Worm (Caenorhabditis elegans) whole organism, L4 larva: ENCODE results near the gene C05G5.7.

Experiments
- D1046.2 ChIP-seq: fragments of 200-800 bp; sonication (Bioruptor generic); IDR thresholded peaks from 2 replicates; pipeline ENCODE4 v1.3.6; 2022; ENCODE audit warnings: missing genetic modification characterization, missing compliant biosample characterization
- F10B5.3 ChIP-seq: sonication (generic microtip); optimal IDR thresholded peaks from 2 replicates; lab custom pipeline; 2016; ENCODE audit warnings: mild to moderate bottlenecking, missing genetic modification characterization, missing compliant biosample characterization
- F37D6.2 ChIP-seq: sonication (generic microtip); optimal IDR thresholded peaks from 2 replicates; lab custom pipeline; 2016; ENCODE audit warnings: mild to moderate bottlenecking, missing genetic modification characterization, missing compliant biosample characterization
- T26A8.4 ChIP-seq: fragments of 200-800 bp; sonication (Bioruptor generic); IDR thresholded peaks from 2 replicates; pipeline ENCODE4 v1.3.6; 2022; ENCODE audit warnings: missing genetic modification characterization, missing compliant biosample characterization
- Y48G9A.11 ChIP-seq: fragments of 200-800 bp; sonication (Bioruptor generic); IDR thresholded peaks from 2 replicates; pipeline ENCODE4 v1.3.6; 2022; ENCODE audit warnings: missing genetic modification reagents, missing genetic modification characterization, missing compliant biosample characterization
- Y5F2A.4 ChIP-seq: fragments of 200-800 bp; sonication (Bioruptor generic); optimal IDR thresholded peaks from 2 replicates; lab custom pipeline; 2018; ENCODE audit warnings: mild to moderate bottlenecking, missing genetic modification characterization, missing compliant biosample characterization
- ZK337.2 ChIP-seq: fragments of 200-800 bp; sonication (Bioruptor generic); IDR thresholded peaks from 2 replicates; pipeline ENCODE4 v1.3.6; 2022; ENCODE audit warnings: missing genetic modification reagents, missing genetic modification characterization, missing compliant biosample characterization
- aha-1 ChIP-seq: fragments of 150-350 bp; peaks from one replicate; lab custom pipeline; 2014; ENCODE audit warnings: missing biosample characterization, missing genetic modification characterization
- ama-1 ChIP-seq: fragments of 150-350 bp; optimal IDR thresholded peaks from 2 replicates; lab custom pipeline; 2014; ENCODE audit warnings: inconsistent platforms, mixed read lengths
- arid-1 ChIP-seq: fragments of 200-800 bp; sonication (Bioruptor generic); conservative IDR thresholded peaks from 2 replicates; pipeline ENCODE4 v1.3.6; 2022; ENCODE audit warnings: missing genetic modification reagents, missing genetic modification characterization, missing compliant biosample characterization
- ceh-62 ChIP-seq: sonication (generic microtip); optimal IDR thresholded peaks from 2 replicates; lab custom pipeline; 2017; ENCODE audit warnings: missing biosample characterization, missing genetic modification characterization
- ces-1 ChIP-seq: fragments of 150-350 bp; sonication (generic microtip); optimal IDR thresholded peaks from 4 replicates; lab custom pipeline; 2014; ENCODE audit warnings: missing biosample characterization, missing genetic modification reagents, missing genetic modification characterization
- ctbp-1 ChIP-seq: fragments of 200-800 bp; sonication (Bioruptor generic); IDR thresholded peaks from 2 replicates; pipeline ENCODE4 v1.3.6; 2022; ENCODE audit warnings: missing genetic modification reagents, missing genetic modification characterization, missing compliant biosample characterization
- daf-12 ChIP-seq: fragments of 150-350 bp; optimal IDR thresholded peaks from 2 replicates; lab custom pipeline; 2014; ENCODE audit warnings: missing biosample characterization, missing genetic modification reagents, missing genetic modification characterization
- daf-19 ChIP-seq: fragments of 200-800 bp; sonication (Bioruptor generic); conservative IDR thresholded peaks from 2 replicates; pipeline ENCODE4 v1.3.6; 2022; ENCODE audit warnings: missing genetic modification characterization, missing compliant biosample characterization
- dpl-1 ChIP-seq: fragments of 150-350 bp; optimal IDR thresholded peaks from 2 replicates; lab custom pipeline; 2014; ENCODE audit warnings: missing biosample characterization, missing genetic modification reagents, missing genetic modification characterization
- dve-1 ChIP-seq: sonication (generic microtip); optimal IDR thresholded peaks from 2 replicates; lab custom pipeline; 2017; ENCODE audit warnings: antibody characterized with exemption, mild to moderate bottlenecking, missing genetic modification characterization, missing compliant biosample characterization; ENCODE audit not compliant: insufficient read depth
- egl-43 ChIP-seq: fragments of 200-800 bp; sonication (Bioruptor generic); IDR thresholded peaks from 2 replicates; pipeline ENCODE4 v1.3.6; 2022; ENCODE audit warnings: missing genetic modification reagents, missing genetic modification characterization, missing compliant biosample characterization
- fos-1 ChIP-seq: fragments of 150-350 bp; optimal IDR thresholded peaks from 2 replicates; lab custom pipeline; 2014; ENCODE audit warnings: missing biosample characterization, missing genetic modification characterization
- hif-1 ChIP-seq, 2 experiments: sonication (generic microtip); optimal IDR thresholded peaks; 2 replicates each; lab custom pipeline; 2016 to 2017; ENCODE audit warnings: missing compliant biosample characterization in 2 of 2, missing genetic modification characterization in 2 of 2, missing genetic modification reagents in 2 of 2, missing genotype in 2 of 2, mild to moderate bottlenecking in 1 of 2
- lin-29 ChIP-seq: fragments of 200-800 bp; sonication (Bioruptor generic); IDR thresholded peaks from 2 replicates; pipeline ENCODE4 v1.3.6; 2022; ENCODE audit warnings: missing genetic modification reagents, missing genetic modification characterization, missing compliant biosample characterization
- lin-39 ChIP-seq: fragments of 150-350 bp; optimal IDR thresholded peaks from 2 replicates; lab custom pipeline; 2014; ENCODE audit warnings: missing biosample characterization, missing genetic modification reagents, missing genetic modification characterization
- lsy-2 ChIP-seq, 2 experiments: fragments of 150-350 bp in 1 of 2; sonication (generic microtip) in 1 of 2; optimal IDR thresholded peaks; 2 replicates each; lab custom pipeline; 2014 to 2017; ENCODE audit warnings: missing biosample characterization in 2 of 2, missing genetic modification characterization in 2 of 2
- madf-5 ChIP-seq, 2 experiments: fragments of 200-800 bp; sonication (Bioruptor generic); IDR thresholded peaks; 2 replicates each; pipeline ENCODE4 v1.3.6; 2022; ENCODE audit warnings: missing compliant biosample characterization in 2 of 2, missing genetic modification characterization in 2 of 2
- mdt-29 ChIP-seq: fragments of 200-800 bp; sonication (Bioruptor generic); IDR thresholded peaks from 2 replicates; pipeline ENCODE4 v1.3.6; 2022; ENCODE audit warnings: missing genetic modification reagents, missing genetic modification characterization, missing compliant biosample characterization
- mep-1 ChIP-seq: fragments of 150-350 bp; sonication (generic microtip); optimal IDR thresholded peaks from 3 replicates; lab custom pipeline; 2014; ENCODE audit warnings: missing biosample characterization, missing genetic modification characterization
- mes-2 ChIP-seq: sonication (generic microtip); optimal IDR thresholded peaks from 2 replicates; lab custom pipeline; 2016; ENCODE audit warnings: missing genotype, mild to moderate bottlenecking, missing genetic modification characterization, missing compliant biosample characterization; ENCODE audit not compliant: poor library complexity, severe bottlenecking
- mxl-3 ChIP-seq: fragments of 200-800 bp; sonication (Bioruptor generic); optimal IDR thresholded peaks from 2 replicates; lab custom pipeline; 2018; ENCODE audit warnings: mild to moderate bottlenecking, missing genetic modification characterization, missing compliant biosample characterization
- nhr-102 ChIP-seq: sonication (generic microtip); optimal IDR thresholded peaks from 2 replicates; lab custom pipeline; 2016; ENCODE audit warnings: mild to moderate bottlenecking, missing genetic modification characterization, moderate library complexity, missing compliant biosample characterization
- nhr-111 ChIP-seq: fragments of 200-800 bp; sonication (Bioruptor generic); optimal IDR thresholded peaks from 2 replicates; lab custom pipeline; 2018; ENCODE audit warnings: mild to moderate bottlenecking, missing genetic modification characterization, missing compliant biosample characterization
- nhr-25 ChIP-seq: sonication (generic microtip); optimal IDR thresholded peaks from 2 replicates; lab custom pipeline; 2017; ENCODE audit warnings: missing genetic modification characterization, mild to moderate bottlenecking, missing compliant biosample characterization, antibody characterized with exemption, moderate library complexity, borderline replicate concordance; ENCODE audit not compliant: insufficient read depth
- nhr-28 ChIP-seq: fragments of 150-350 bp; optimal IDR thresholded peaks from 2 replicates; lab custom pipeline; 2014; ENCODE audit warnings: missing biosample characterization, missing genetic modification characterization
- nhr-42 ChIP-seq: fragments of 200-800 bp; sonication (Bioruptor generic); IDR thresholded peaks from 2 replicates; pipeline ENCODE4 v1.3.6; 2022; ENCODE audit warnings: missing genetic modification characterization, missing compliant biosample characterization
- nhr-48 ChIP-seq: sonication (generic microtip); optimal IDR thresholded peaks from 2 replicates; lab custom pipeline; 2016; ENCODE audit warnings: mild to moderate bottlenecking, missing genetic modification characterization, missing compliant biosample characterization
- nhr-76 ChIP-seq: fragments of 150-350 bp; optimal IDR thresholded peaks from 2 replicates; lab custom pipeline; 2014; ENCODE audit warnings: missing biosample characterization, missing genetic modification characterization
- nhr-77 ChIP-seq: fragments of 150-350 bp; optimal IDR thresholded peaks from 2 replicates; lab custom pipeline; 2014; ENCODE audit warnings: missing biosample characterization, missing genetic modification characterization
- pha-4 ChIP-seq, 2 experiments: fragments of 150-350 bp in 1 of 2; fragments of 200-800 bp in 1 of 2; sonication (Bioruptor generic) in 1 of 2; IDR thresholded peaks in 1 of 2; optimal IDR thresholded peaks in 1 of 2; 2 replicates each; pipeline versions ENCODE4 v1.3.6 to Lab custom; 2014 to 2022; ENCODE audit warnings: missing genetic modification characterization in 2 of 2, missing genetic modification reagents in 2 of 2, missing biosample characterization in 1 of 2, missing compliant biosample characterization in 1 of 2
- php-3 ChIP-seq: fragments of 200-800 bp; sonication (Bioruptor generic); IDR thresholded peaks from 2 replicates; pipeline ENCODE4 v1.3.6; 2022; ENCODE audit warnings: missing genetic modification reagents, missing genetic modification characterization, missing compliant biosample characterization
- sdz-12 ChIP-seq: fragments of 200-800 bp; sonication (Bioruptor generic); optimal IDR thresholded peaks from 2 replicates; lab custom pipeline; 2018; ENCODE audit warnings: mild to moderate bottlenecking, missing genetic modification characterization, missing compliant biosample characterization
- skn-1 ChIP-seq: fragments of 150-350 bp; optimal IDR thresholded peaks from 2 replicates; lab custom pipeline; 2014; ENCODE audit warnings: missing biosample characterization, missing genetic modification characterization
- snpc-4 ChIP-seq: fragments of 150-350 bp; optimal IDR thresholded peaks from 2 replicates; lab custom pipeline; 2014; ENCODE audit warnings: missing biosample characterization, missing genetic modification characterization
- spr-1 ChIP-seq: sonication (generic microtip); optimal IDR thresholded peaks from 2 replicates; lab custom pipeline; 2016; ENCODE audit warnings: mild to moderate bottlenecking, missing genetic modification characterization, missing compliant biosample characterization
- tra-1 ChIP-seq: fragments of 200-800 bp; sonication (Bioruptor generic); IDR thresholded peaks from 2 replicates; pipeline ENCODE4 v1.3.6; 2022; ENCODE audit warnings: missing genetic modification reagents, missing genetic modification characterization, missing compliant biosample characterization
- unc-130 ChIP-seq: sonication (generic microtip); optimal IDR thresholded peaks from 2 replicates; lab custom pipeline; 2016; ENCODE audit warnings: missing genetic modification reagents, missing genetic modification characterization, missing compliant biosample characterization
- unc-39 ChIP-seq: sonication (generic microtip); optimal IDR thresholded peaks from 2 replicates; lab custom pipeline; 2017; ENCODE audit warnings: missing biosample characterization, missing genetic modification characterization
- unc-62 ChIP-seq, 3 experiments: fragments of 150-350 bp in 1 of 3; sonication (generic microtip); optimal IDR thresholded peaks in 2 of 3; peaks in 1 of 3; 1 replicate in 1 of 3; 2 replicates in 2 of 3; lab custom pipeline; 2014 to 2017; ENCODE audit warnings: missing biosample characterization in 3 of 3, missing genetic modification characterization in 3 of 3, missing genetic modification reagents in 3 of 3, missing genotype in 1 of 3
- zfp-2 ChIP-seq: sonication (generic microtip); optimal IDR thresholded peaks from 2 replicates; lab custom pipeline; 2016; ENCODE audit warnings: mild to moderate bottlenecking, missing genetic modification characterization, missing compliant biosample characterization
- ztf-11 ChIP-seq: fragments of 150-350 bp; optimal IDR thresholded peaks from 2 replicates; lab custom pipeline; 2014; ENCODE audit warnings: missing biosample characterization, missing genetic modification characterization
- ztf-7 ChIP-seq: fragments of 150-350 bp; optimal IDR thresholded peaks from 2 replicates; lab custom pipeline; 2014; ENCODE audit warnings: missing biosample characterization, missing genetic modification characterization

Gene C05G5.7

ce11 chrX:14744496-14744895, 916 bp upstream of the C05G5.7 start (continued):
- TF ChIP-seq daf-19 (GFP tag; lab: Robert Waterston, UW) (no peak), nhr-48 (tag; lab: Kevin White, UChicago) (peak; percentile 41), nhr-25 (tag; lab: Kevin White, UChicago) (no peak), unc-130 (GFP tag; lab: Kevin White, UChicago) (no peak), aha-1 (peak; percentile 24), sdz-12 (no peak), fos-1 (tag; lab: Kevin White, UChicago) (no peak), Y5F2A.4 (GFP tag; lab: Kevin White, UChicago) (no peak), nhr-42 (GFP tag; lab: Robert Waterston, UW) (no peak), nhr-28 (tag; lab: Kevin White, UChicago) (peak; percentile 11), ztf-7 (peak; percentile 11), nhr-77 (no peak), spr-1 (peak; percentile 45), F37D6.2 (no peak), mep-1 (tag; lab: Kevin White, UChicago) (no peak), ces-1 (GFP tag; lab: Kevin White, UChicago) (no peak), zfp-2 (no peak), D1046.2 (GFP tag; lab: Robert Waterston, UW) (peak; percentile 50; the same call in 1 of the 2 replicates), tra-1 (GFP tag; lab: Robert Waterston, UW) (no peak), nhr-111 (no peak), mxl-3 (no peak), madf-5 (GFP tag; IDR thresholded peaks at IDR 0.05; lab: Robert Waterston, UW) (no peak), ctbp-1 (GFP tag; lab: Robert Waterston, UW) (no peak), mes-2 (tag; lab: Kevin White, UChicago) (peak; percentile 6), ZK337.2 (no peak), ama-1 (lab: Kevin White, UChicago) (no peak), skn-1 (tag; lab: Kevin White, UChicago) (no peak), lsy-2 (tag; optimal IDR thresholded peaks at IDR 0.05; lab: Kevin White, UChicago) (peak in 1 of 2 experiments; percentile 3), snpc-4 (no peak), daf-12 (tag; lab: Kevin White, UChicago) (no peak), unc-39 (tag; lab: Kevin White, UChicago) (no peak), unc-62 (GFP tag; optimal IDR thresholded peaks at IDR 0.05 in 1 of 2; lab: Kevin White, UChicago) (no peak), unc-62 (tag; optimal IDR thresholded peaks at IDR 0.05; lab: Kevin White, UChicago) (no peak), lin-29 (no peak), F10B5.3 (tag; lab: Kevin White, UChicago) (no peak), Y48G9A.11 (GFP tag; lab: Robert Waterston, UW) (no peak), ceh-62 (tag; lab: Kevin White, UChicago) (no peak), nhr-102 (tag; lab: Kevin White, UChicago) (no peak), hif-1 (tag; optimal IDR thresholded peaks at IDR 0.05; lab: Kevin White, UChicago) (peak in 1 of 2 experiments; percentile 56), dve-1 (tag; lab: Kevin White, UChicago) (peak; percentile 21), dpl-1 (GFP tag; lab: Kevin White, UChicago) (no peak), php-3 (GFP tag; lab: Robert Waterston, UW) (peak; percentile 70), T26A8.4 (GFP tag; lab: Robert Waterston, UW) (peak; percentile 49; the same call in 1 of the 2 replicates), egl-43 (no peak; the same call in 1 of the 2 replicates), lin-39 (no peak), ztf-11 (no peak), nhr-76 (no peak), mdt-29 (GFP tag; lab: Robert Waterston, UW) (no peak), pha-4 (GFP tag; IDR thresholded peaks at IDR 0.05; lab: Robert Waterston, UW) (no peak; the same call in 1 of the 2 replicates), pha-4 (tag; optimal IDR thresholded peaks at IDR 0.05; lab: Kevin White, UChicago) (no peak), arid-1 (peak; percentile 43; the same call in 1 of the 2 replicates)
